Worm (Caenorhabditis elegans): Measurements from ENCODE around the gene F33A8.7.

- TF ChIP-seq ztf-23 (GFP tag; IDR thresholded peaks at IDR 0.05) (no peak), cog-1 (tag; optimal IDR thresholded peaks at IDR 0.05) (no peak), med-1 (GFP tag; optimal IDR thresholded peaks at IDR 0.05; ENCODE audit: insufficient read depth) (no peak), ztf-29 (GFP tag; IDR thresholded peaks at IDR 0.05) (no peak), ref-1 (GFP tag; conservative IDR thresholded peaks at IDR 0.05) (no peak), flt-1 (GFP tag; IDR thresholded peaks at IDR 0.05) (no peak), tab-1 (GFP tag; IDR thresholded peaks at IDR 0.05) (no peak), klf-2 (GFP tag; conservative IDR thresholded peaks at IDR 0.05) (no peak)
These were observed 8.8 kb downstream of the F33A8.7 start, which contains the start of gene ram-2 for ce11 chrII:11016835-11016883.
